Fruit fly (Drosophila melanogaster): ENCODE data around the gene CG2258.

The CG2258 gene

DNA sequence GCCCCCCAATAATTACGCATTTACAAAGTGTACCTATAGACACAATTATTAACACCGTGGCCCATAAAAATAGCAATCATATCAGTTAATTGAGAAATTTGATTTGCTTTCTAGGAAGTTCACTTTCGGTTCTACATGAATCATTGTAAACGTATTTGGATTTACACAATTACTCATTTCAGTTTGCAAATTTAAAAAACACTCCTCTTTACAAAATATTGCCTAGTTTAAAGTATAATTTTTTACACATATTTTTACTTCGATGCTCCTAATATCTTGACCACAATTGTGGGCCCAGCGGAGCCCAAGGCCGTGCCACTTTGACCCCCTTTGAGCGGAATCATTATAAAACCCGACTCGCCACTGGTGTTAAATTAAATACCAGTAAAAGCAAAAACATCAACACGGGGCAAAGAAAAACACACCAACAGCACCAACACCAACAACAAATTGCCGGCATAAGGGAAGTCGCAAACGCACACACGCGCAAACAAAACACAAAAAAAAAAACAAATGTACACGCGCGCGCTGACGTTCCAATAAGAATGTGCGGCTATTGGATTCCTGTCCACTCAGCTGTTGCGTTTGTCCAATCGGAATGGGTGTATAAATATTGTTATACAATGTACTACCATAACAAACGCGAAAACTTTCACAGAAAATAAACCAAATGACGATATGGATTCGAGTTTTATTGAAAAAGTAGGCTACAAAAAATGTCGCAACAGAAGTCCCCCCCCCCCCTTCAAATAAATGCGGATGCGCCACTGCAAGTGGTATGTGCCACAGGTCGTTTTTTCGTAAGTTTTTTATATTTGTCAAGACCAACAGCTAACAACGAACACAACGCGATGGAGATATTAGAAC is 12.8 kb upstream of the CG2258 start (continued):
- TF ChIP-seq CG14441 (GFP tag; IDR thresholded peaks at IDR 0.05) (peak; percentile 61), CG6654 (GFP tag; optimal IDR thresholded peaks at IDR 0.05) (peak; percentile 18), Ptx1 (GFP tag; IDR thresholded peaks at IDR 0.05) (peak; percentile 51; the same call in 1 of the 2 replicates), shn (GFP tag; optimal IDR thresholded peaks at IDR 0.05) (no peak), NC2β (GFP tag; optimal IDR thresholded peaks at IDR 0.05) (peak; percentile 29), B-H2 (GFP tag; optimal IDR thresholded peaks at IDR 0.05) (peak; percentile 48), oc (tag; optimal IDR thresholded peaks at IDR 0.05) (peak; percentile 6), CG10654 (GFP tag; optimal IDR thresholded peaks at IDR 0.05) (peak; percentile 42), Eip74EF (GFP tag; optimal IDR thresholded peaks at IDR 0.05) (peak in 1 of 2 experiments; percentile 19), CrebB (tag; optimal IDR thresholded peaks at IDR 0.05) (peak; percentile 38), aop (GFP tag; IDR thresholded peaks at IDR 0.05) (no peak), HmgD (GFP tag; optimal IDR thresholded peaks at IDR 0.05) (no peak), gsb-n (tag; optimal IDR thresholded peaks at IDR 0.05) (no peak), CG2875 (GFP tag; optimal IDR thresholded peaks at IDR 0.05) (peak; percentile 16), CG2889 (GFP tag; IDR thresholded peaks at IDR 0.05) (peak; percentile 36; the same call in 1 of the 3 replicates), hbn (GFP tag; IDR thresholded peaks at IDR 0.05; ENCODE audit: partially characterized antibody) (no peak), vvl (GFP tag; IDR thresholded peaks at IDR 0.05) (peak; percentile 43; the same call in 1 of the 2 replicates), CG15073 (GFP tag; optimal IDR thresholded peaks at IDR 0.05) (no peak), CG10267 (tag; optimal IDR thresholded peaks at IDR 0.05) (peak; percentile 39), CG9817 (tag; optimal IDR thresholded peaks at IDR 0.05) (peak; percentile 72), fd96Cb (tag; optimal IDR thresholded peaks at IDR 0.05) (peak; percentile 54), Xrp1 (GFP tag; IDR thresholded peaks at IDR 0.05) (peak; percentile 58; the same call in 1 of the 2 replicates), fd64A (GFP tag; optimal IDR thresholded peaks at IDR 0.05) (no peak), chn (GFP tag; optimal IDR thresholded peaks at IDR 0.05) (peak; percentile 37), Dll (GFP tag; IDR thresholded peaks at IDR 0.05; ENCODE audit: partially characterized antibody) (no peak), CG16863 (GFP tag; optimal IDR thresholded peaks at IDR 0.05) (peak; percentile 49), CG15601 (tag; optimal IDR thresholded peaks at IDR 0.05) (no peak), chif (GFP tag; optimal IDR thresholded peaks at IDR 0.05) (peak; percentile 28 to 32), CG34224 (GFP tag; IDR thresholded peaks at IDR 0.05; ENCODE audit: partially characterized antibody) (no peak), slou (GFP tag; optimal IDR thresholded peaks at IDR 0.05) (no peak), CG12744 (GFP tag; optimal IDR thresholded peaks at IDR 0.05) (peak; percentile 57), Tbp (GFP tag; optimal IDR thresholded peaks at IDR 0.05) (no peak), ato (GFP tag; IDR thresholded peaks at IDR 0.05; ENCODE audit: partially characterized antibody) (no peak), CG1602 (GFP tag; optimal IDR thresholded peaks at IDR 0.05) (peak; percentile 24), CG1603 (tag; optimal IDR thresholded peaks at IDR 0.05) (peak; percentile 45), trh (GFP tag; optimal IDR thresholded peaks at IDR 0.05) (no peak), CG31388 (GFP tag; optimal IDR thresholded peaks at IDR 0.05) (peak; percentile 13), dpn (GFP tag; optimal IDR thresholded peaks at IDR 0.05) (peak in 1 of 2 experiments; percentile 38), p53 (GFP tag; optimal IDR thresholded peaks at IDR 0.05) (no peak), zf30C (GFP tag; optimal IDR thresholded peaks at IDR 0.05) (no peak), CG6175 (GFP tag; IDR thresholded peaks at IDR 0.05) (no peak), CG33557 (GFP tag; optimal IDR thresholded peaks at IDR 0.05) (no peak), CG12659 (GFP tag; optimal IDR thresholded peaks at IDR 0.05) (peak; percentile 38), h (optimal IDR thresholded peaks at IDR 0.05) (no peak), kay (GFP tag; optimal IDR thresholded peaks at IDR 0.05) (no peak), ham (GFP tag; IDR thresholded peaks at IDR 0.05) (no peak), CG12391 (tag; optimal IDR thresholded peaks at IDR 0.05) (peak; percentile 64), D (optimal IDR thresholded peaks at IDR 0.05) (no peak), D (GFP tag; optimal IDR thresholded peaks at IDR 0.05) (peak; percentile 21)

All from whole organism, embryonic.